Worm (Caenorhabditis elegans) whole organism, late embryonic: ENCODE data around the gene ZK488.6.

Source experiments
- ama-1 ChIP-seq: fragments of 150-350 bp; optimal IDR thresholded peaks from 2 replicates; lab custom pipeline; 2014
- ceh-14 ChIP-seq: sonication (generic microtip); optimal IDR thresholded peaks from 2 replicates; lab custom pipeline; 2016; ENCODE audit warnings: missing genotype, missing genetic modification characterization, missing compliant biosample characterization
- ceh-45 ChIP-seq: fragments of 200-800 bp; sonication (Bioruptor generic); IDR thresholded peaks from 2 replicates; pipeline ENCODE4 v1.3.6; 2022; ENCODE audit warnings: missing genetic modification reagents, missing genetic modification characterization, missing compliant biosample characterization
- hlh-13 ChIP-seq: fragments of 200-800 bp; sonication (Bioruptor generic); optimal IDR thresholded peaks from 2 replicates; lab custom pipeline; 2018; ENCODE audit warnings: mild to moderate bottlenecking, missing genetic modification characterization, missing compliant biosample characterization
- pha-4 ChIP-seq: fragments of 150-350 bp; optimal IDR thresholded peaks from 2 replicates; lab custom pipeline; 2018; ENCODE audit warnings: missing biosample characterization, missing genetic modification reagents, missing genetic modification characterization
- pqm-1 ChIP-seq: sonication (generic microtip); optimal IDR thresholded peaks from 2 replicates; lab custom pipeline; 2016; ENCODE audit warnings: missing genetic modification characterization, missing compliant biosample characterization
- syd-9 ChIP-seq: sonication (generic microtip); optimal IDR thresholded peaks from 2 replicates; lab custom pipeline; 2016; ENCODE audit warnings: mild to moderate bottlenecking, missing genetic modification characterization, moderate library complexity, missing compliant biosample characterization
- ttx-3 ChIP-seq: sonication (generic microtip); optimal IDR thresholded peaks from 2 replicates; lab custom pipeline; 2016; ENCODE audit warnings: missing genetic modification reagents, missing genetic modification characterization, missing compliant biosample characterization
- unc-3 ChIP-seq, 2 experiments: fragments of 200-800 bp in 1 of 2; sonication (Bioruptor generic) in 1 of 2; sonication (generic microtip) in 1 of 2; conservative IDR thresholded peaks in 1 of 2; optimal IDR thresholded peaks in 1 of 2; 2 replicates each; pipeline versions ENCODE4 v1.3.6 to Lab custom; 2016 to 2022; ENCODE audit warnings: missing compliant biosample characterization in 2 of 2, missing genetic modification characterization in 2 of 2, missing genetic modification reagents in 1 of 2

- TF ChIP-seq pqm-1 (no peak), hlh-13 (GFP tag; lab: Kevin White, UChicago) (no peak), pha-4 (tag; lab: Kevin White, UChicago) (no peak), unc-3 (GFP tag; conservative IDR thresholded peaks at IDR 0.05; lab: Robert Waterston, UW) (no peak), unc-3 (tag; optimal IDR thresholded peaks at IDR 0.05; lab: Kevin White, UChicago) (no peak), ttx-3 (tag; lab: Kevin White, UChicago) (no peak), syd-9 (tag; lab: Kevin White, UChicago) (no peak), ama-1 (lab: Kevin White, UChicago) (no peak), ceh-45 (GFP tag; lab: Robert Waterston, UW) (no peak), ceh-14 (tag; lab: Kevin White, UChicago) (no peak)
Measured at ce11 chrV:624922-625321, 34.6 kb downstream of the ZK488.6 start, which contains the start of gene srt-17.
